Worm (Caenorhabditis elegans) whole organism, midembryonic: ENCODE measurements around the gene C06H5.6.

ENCODE experiments used
- klf-2 ChIP-seq: fragments of 200-800 bp; sonication (Bioruptor generic); conservative IDR thresholded peaks from 2 replicates; pipeline ENCODE4 v1.3.6; 2022; ENCODE audit warnings: missing genetic modification reagents, missing genetic modification characterization, missing compliant biosample characterization
- tab-1 ChIP-seq: fragments of 200-800 bp; sonication (Bioruptor generic); IDR thresholded peaks from 2 replicates; pipeline ENCODE4 v1.3.6; 2022; ENCODE audit warnings: missing genetic modification characterization, missing compliant biosample characterization

DNA sequence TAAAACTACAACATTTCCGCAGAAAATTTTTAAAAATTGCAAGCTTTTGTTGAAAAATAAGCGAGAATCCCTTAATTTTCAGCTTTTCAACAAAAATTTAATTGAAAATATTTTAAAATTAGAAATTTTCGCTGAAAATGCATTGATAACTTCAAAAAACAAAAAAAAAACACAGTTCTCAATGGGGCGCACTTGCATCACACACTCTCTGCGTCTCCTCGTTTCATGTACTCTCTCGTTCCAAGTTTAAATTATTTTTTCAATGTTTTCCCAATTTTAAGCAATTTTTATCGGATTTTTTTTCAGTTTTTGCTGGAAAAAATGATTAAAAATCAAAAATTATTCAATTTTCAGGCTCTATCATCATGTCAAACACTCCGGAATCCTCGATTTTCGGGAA, 17.7 kb downstream of the C06H5.6 start, which contains the start of gene phf-14:
- TF ChIP-seq klf-2 (GFP tag; lab: Robert Waterston, UW) (no peak), tab-1 (no peak)
